Fruit fly (Drosophila melanogaster): ENCODE data around the gene CG34308.

CG34308 gene

dm6 chr3R:13065180-13065757 is 23.8 kb upstream of the CG34308 start (continued):
- no peak for TF ChIP-seq CG8944 (GFP tag; optimal IDR thresholded peaks at IDR 0.05)
- TF ChIP-seq vnd (GFP tag; IDR thresholded peaks at IDR 0.05; ENCODE audit: partially characterized antibody), result no peak
- no peak for TF ChIP-seq CG18619 (GFP tag; optimal IDR thresholded peaks at IDR 0.05)
- peak; percentile 71 for TF ChIP-seq CG8478 (optimal IDR thresholded peaks at IDR 0.05)
- peak; percentile 56 for TF ChIP-seq CG15479 (GFP tag; optimal IDR thresholded peaks at IDR 0.05)
- TF ChIP-seq CrebB (tag; optimal IDR thresholded peaks at IDR 0.05), result no peak
- TF ChIP-seq dpn (GFP tag; optimal IDR thresholded peaks at IDR 0.05), result no peak
- no peak for TF ChIP-seq CG13624 (GFP tag; optimal IDR thresholded peaks at IDR 0.05)
- peak; percentile 71 for TF ChIP-seq row (GFP tag; IDR thresholded peaks at IDR 0.05)
- TF ChIP-seq pros (GFP tag; optimal IDR thresholded peaks at IDR 0.05), result peak; percentile 10
- TF ChIP-seq CG17385 (GFP tag; optimal IDR thresholded peaks at IDR 0.05), result peak; percentile 29
- TF ChIP-seq tll (GFP tag; optimal IDR thresholded peaks at IDR 0.05), result peak in 1 of 2 experiments; percentile 52
- no peak for TF ChIP-seq knrl (GFP tag; IDR thresholded peaks at IDR 0.05; ENCODE audit: partially characterized antibody)
- TF ChIP-seq oc (tag; optimal IDR thresholded peaks at IDR 0.05), result peak; percentile 43
- TF ChIP-seq CG6791 (GFP tag; IDR thresholded peaks at IDR 0.05; ENCODE audit: partially characterized antibody), result 0 out of 3 replicates have a peak, but pooled peaks have one; percentile 39
- no peak for TF ChIP-seq ase (GFP tag; IDR thresholded peaks at IDR 0.05)
- peak; percentile 25 for TF ChIP-seq CoRest (tag; optimal IDR thresholded peaks at IDR 0.05)
- TF ChIP-seq Gug (GFP tag; IDR thresholded peaks at IDR 0.05), result no peak
- TF ChIP-seq D (optimal IDR thresholded peaks at IDR 0.05), result peak; percentile 69
- no peak for TF ChIP-seq D (GFP tag; optimal IDR thresholded peaks at IDR 0.05)
- TF ChIP-seq CG4360 (GFP tag; IDR thresholded peaks at IDR 0.05), result no peak
- TF ChIP-seq Camta (GFP tag; optimal IDR thresholded peaks at IDR 0.05), result no peak

DNA sequence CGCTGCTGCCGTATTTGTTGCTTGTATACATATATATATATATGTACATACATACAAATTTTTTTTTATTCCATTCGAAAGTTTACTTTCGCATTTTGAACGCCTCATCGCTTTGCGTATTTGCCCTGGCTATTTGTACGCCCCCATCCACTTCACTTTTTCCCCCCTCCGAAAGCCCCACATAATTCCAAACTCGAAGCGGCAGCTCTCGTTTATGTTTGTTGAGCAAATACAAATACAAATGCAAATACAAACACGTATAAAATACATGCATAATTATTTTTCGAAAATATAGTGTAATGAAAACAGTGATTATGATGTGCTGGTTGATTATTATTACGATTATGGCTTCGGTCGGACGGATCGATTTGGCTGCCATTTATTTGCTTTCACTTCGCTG is 21.0 kb upstream of the CG34308 start:
- TF ChIP-seq fd102C (GFP tag; optimal IDR thresholded peaks at IDR 0.05) (peak; percentile 65), crol (GFP tag; IDR thresholded peaks at IDR 0.05) (peak; percentile 65), CG13624 (GFP tag; optimal IDR thresholded peaks at IDR 0.05) (peak; percentile 44), zen (tag; optimal IDR thresholded peaks at IDR 0.05) (peak; percentile 72), CG8281 (tag; optimal IDR thresholded peaks at IDR 0.05) (peak; percentile 77), CG5245 (GFP tag; optimal IDR thresholded peaks at IDR 0.05) (peak; percentile 83), CG17359 (tag; optimal IDR thresholded peaks at IDR 0.05) (peak; percentile 98), Poxn (GFP tag; IDR thresholded peaks at IDR 0.05) (no peak), CG14441 (GFP tag; IDR thresholded peaks at IDR 0.05) (peak; percentile 24; the same call in 1 of the 2 replicates), ham (GFP tag; IDR thresholded peaks at IDR 0.05) (no peak), row (GFP tag; IDR thresholded peaks at IDR 0.05) (no peak), pros (GFP tag; optimal IDR thresholded peaks at IDR 0.05) (no peak), CG12744 (GFP tag; optimal IDR thresholded peaks at IDR 0.05) (peak; percentile 64), CG17802 (tag; optimal IDR thresholded peaks at IDR 0.05) (peak; percentile 87), lab (GFP tag; optimal IDR thresholded peaks at IDR 0.05) (peak; percentile 97), pnt (GFP tag; optimal IDR thresholded peaks at IDR 0.05) (peak; percentile 71), Med (GFP tag) (peak; percentile 97), so (GFP tag; IDR thresholded peaks at IDR 0.05) (0 out of 3 replicates have a peak, but pooled peaks have one; percentile 67), CG13287 (GFP tag; IDR thresholded peaks at IDR 0.05; ENCODE audit: partially characterized antibody) (no peak), dan (GFP tag; IDR thresholded peaks at IDR 0.05) (no peak), CG33213 (GFP tag; optimal IDR thresholded peaks at IDR 0.05) (peak; percentile 87), GATAe (GFP tag; conservative IDR thresholded peaks at IDR 0.05) (no peak), CG15479 (GFP tag; optimal IDR thresholded peaks at IDR 0.05) (peak; percentile 15), CTCF (GFP tag; optimal IDR thresholded peaks at IDR 0.05) (peak; percentile 63), CG10431 (GFP tag; optimal IDR thresholded peaks at IDR 0.05) (peak; percentile 74), CG33557 (GFP tag; optimal IDR thresholded peaks at IDR 0.05) (peak; percentile 92), CG12104 (GFP tag; optimal IDR thresholded peaks at IDR 0.05) (peak; percentile 97), sisA (GFP tag; IDR thresholded peaks at IDR 0.05) (peak; percentile 27; the same call in 1 of the 2 replicates), jumu (GFP tag; optimal IDR thresholded peaks at IDR 0.05) (peak; percentile 21), CG6683 (GFP tag; optimal IDR thresholded peaks at IDR 0.05) (peak; percentile 82), Trl (optimal IDR thresholded peaks at IDR 0.05) (no peak), Trl (GFP tag; optimal IDR thresholded peaks at IDR 0.05) (peak; percentile 88)

All from whole organism, embryonic.